Fruit fly (Drosophila melanogaster): Measurements from ENCODE around the gene mei-9.

Gene mei-9

dm6 chrX:4366196-4366595 is 47.6 kb upstream of the mei-9 start, which contains the start of gene CG3626 (continued):
- TF ChIP-seq CG11085 (GFP tag; IDR thresholded peaks at IDR 0.05) (no peak), Dek (tag; optimal IDR thresholded peaks at IDR 0.05) (peak; percentile 33), toy (GFP tag; IDR thresholded peaks at IDR 0.05) (no peak), CG8478 (optimal IDR thresholded peaks at IDR 0.05) (no peak), otp (GFP tag; IDR thresholded peaks at IDR 0.05) (no peak), Nf-YC (tag; optimal IDR thresholded peaks at IDR 0.05) (peak; percentile 85), CG7928 (GFP tag; optimal IDR thresholded peaks at IDR 0.05) (peak; percentile 32), CG18262 (tag; optimal IDR thresholded peaks at IDR 0.05) (no peak), Hr39 (optimal IDR thresholded peaks at IDR 0.05) (no peak), CkIIα-i1 (GFP tag; IDR thresholded peaks at IDR 0.05) (no peak), CG13287 (GFP tag; IDR thresholded peaks at IDR 0.05; ENCODE audit: partially characterized antibody) (peak; percentile 94), seq (GFP tag; IDR thresholded peaks at IDR 0.05) (no peak), ind (GFP tag; optimal IDR thresholded peaks at IDR 0.05) (no peak), HHEX (GFP tag; optimal IDR thresholded peaks at IDR 0.05) (no peak), sima (GFP tag; optimal IDR thresholded peaks at IDR 0.05) (no peak), CG2129 (GFP tag; IDR thresholded peaks at IDR 0.05; ENCODE audit: partially characterized antibody) (peak; percentile 68), slou (GFP tag; optimal IDR thresholded peaks at IDR 0.05) (no peak), stc (GFP tag; IDR thresholded peaks at IDR 0.05) (no peak), lilli (GFP tag; optimal IDR thresholded peaks at IDR 0.05) (peak; percentile 43), CG5180 (GFP tag; optimal IDR thresholded peaks at IDR 0.05) (no peak), Nf-YA (GFP tag; IDR thresholded peaks at IDR 0.05) (no peak; the same call in 1 of the 2 replicates), CG3065 (GFP tag; optimal IDR thresholded peaks at IDR 0.05) (no peak), ro (GFP tag; IDR thresholded peaks at IDR 0.05) (no peak), CG17802 (tag; optimal IDR thresholded peaks at IDR 0.05) (no peak), aop (GFP tag; IDR thresholded peaks at IDR 0.05) (no peak), CG6175 (GFP tag; IDR thresholded peaks at IDR 0.05) (no peak), schlank (tag; optimal IDR thresholded peaks at IDR 0.05) (no peak), dan (GFP tag; IDR thresholded peaks at IDR 0.05) (no peak), CG11560 (tag; IDR thresholded peaks at IDR 0.05) (no peak), CG18619 (GFP tag; optimal IDR thresholded peaks at IDR 0.05) (no peak), CG17186 (GFP tag; optimal IDR thresholded peaks at IDR 0.05) (peak; percentile 21), Dip2 (GFP tag; IDR thresholded peaks at IDR 0.05) (no peak), CG8290 (GFP tag; optimal IDR thresholded peaks at IDR 0.05) (peak; percentile 76), CG8290 (tag; optimal IDR thresholded peaks at IDR 0.05) (peak; percentile 40 to 90), vvl (GFP tag; IDR thresholded peaks at IDR 0.05) (no peak), Taf1 (GFP tag; IDR thresholded peaks at IDR 0.05) (no peak), klu (GFP tag; IDR thresholded peaks at IDR 0.05) (no peak), CG2712 (tag; optimal IDR thresholded peaks at IDR 0.05) (peak; percentile 44), Ptx1 (GFP tag; IDR thresholded peaks at IDR 0.05) (no peak), CG11398 (GFP tag; optimal IDR thresholded peaks at IDR 0.05) (no peak), Camta (GFP tag; optimal IDR thresholded peaks at IDR 0.05) (no peak), BEAF-32 (GFP tag; optimal IDR thresholded peaks at IDR 0.05) (peak; percentile 92), CG16815 (GFP tag; optimal IDR thresholded peaks at IDR 0.05) (no peak), CG8924 (tag; optimal IDR thresholded peaks at IDR 0.05) (no peak), PHDP (tag; optimal IDR thresholded peaks at IDR 0.05) (no peak), bsh (GFP tag; optimal IDR thresholded peaks at IDR 0.05) (no peak), Hmx (GFP tag; optimal IDR thresholded peaks at IDR 0.05) (no peak), Adf1 (GFP tag; IDR thresholded peaks at IDR 0.05) (no peak), az2 (GFP tag; optimal IDR thresholded peaks at IDR 0.05) (no peak), wdn (GFP tag; IDR thresholded peaks at IDR 0.05) (no peak), CG13624 (GFP tag; optimal IDR thresholded peaks at IDR 0.05) (peak; percentile 41), Dll (GFP tag; IDR thresholded peaks at IDR 0.05; ENCODE audit: partially characterized antibody) (peak; percentile 81), scrt (GFP tag; optimal IDR thresholded peaks at IDR 0.05) (no peak), CG13123 (GFP tag; optimal IDR thresholded peaks at IDR 0.05) (no peak)
